Worm (Caenorhabditis elegans) whole organism, L4 larva: ENCODE results near the gene K09H11.15.

Source experiments
- F10B5.3 ChIP-seq: sonication (generic microtip); optimal IDR thresholded peaks from 2 replicates; lab custom pipeline; 2016; ENCODE audit warnings: mild to moderate bottlenecking, missing genetic modification characterization, missing compliant biosample characterization
- F26F4.8 ChIP-seq: fragments of 200-800 bp; sonication (Bioruptor generic); conservative IDR thresholded peaks from 2 replicates; pipeline ENCODE4 v1.3.6; 2022; ENCODE audit warnings: missing genetic modification characterization, missing compliant biosample characterization
- F37D6.2 ChIP-seq: sonication (generic microtip); optimal IDR thresholded peaks from 2 replicates; lab custom pipeline; 2016; ENCODE audit warnings: mild to moderate bottlenecking, missing genetic modification characterization, missing compliant biosample characterization
- F44E2.7 ChIP-seq: fragments of 200-800 bp; sonication (Bioruptor generic); IDR thresholded peaks from 2 replicates; pipeline ENCODE4 v2.1.2; 2022; ENCODE audit warnings: missing genetic modification characterization, missing compliant biosample characterization
- T26A8.4 ChIP-seq: fragments of 200-800 bp; sonication (Bioruptor generic); IDR thresholded peaks from 2 replicates; pipeline ENCODE4 v1.3.6; 2022; ENCODE audit warnings: missing genetic modification characterization, missing compliant biosample characterization
- Y5F2A.4 ChIP-seq: fragments of 200-800 bp; sonication (Bioruptor generic); optimal IDR thresholded peaks from 2 replicates; lab custom pipeline; 2018; ENCODE audit warnings: mild to moderate bottlenecking, missing genetic modification characterization, missing compliant biosample characterization
- Y75B8A.6 ChIP-seq: fragments of 200-800 bp; sonication (Bioruptor generic); IDR thresholded peaks from 2 replicates; pipeline ENCODE4 v1.3.6; 2022; ENCODE audit warnings: missing genetic modification reagents, missing genetic modification characterization, missing compliant biosample characterization
- ZK337.2 ChIP-seq: fragments of 200-800 bp; sonication (Bioruptor generic); IDR thresholded peaks from 2 replicates; pipeline ENCODE4 v1.3.6; 2022; ENCODE audit warnings: missing genetic modification reagents, missing genetic modification characterization, missing compliant biosample characterization
- aha-1 ChIP-seq: fragments of 150-350 bp; peaks from one replicate; lab custom pipeline; 2014; ENCODE audit warnings: missing biosample characterization, missing genetic modification characterization
- ama-1 ChIP-seq: fragments of 150-350 bp; optimal IDR thresholded peaks from 2 replicates; lab custom pipeline; 2014; ENCODE audit warnings: inconsistent platforms, mixed read lengths
- arid-1 ChIP-seq: fragments of 200-800 bp; sonication (Bioruptor generic); conservative IDR thresholded peaks from 2 replicates; pipeline ENCODE4 v1.3.6; 2022; ENCODE audit warnings: missing genetic modification reagents, missing genetic modification characterization, missing compliant biosample characterization
- ceh-28 ChIP-seq: fragments of 150-350 bp; optimal IDR thresholded peaks from 2 replicates; lab custom pipeline; 2014; ENCODE audit warnings: missing biosample characterization, missing genetic modification reagents, missing genetic modification characterization
- ceh-32 ChIP-seq: sonication (generic microtip); optimal IDR thresholded peaks from 2 replicates; lab custom pipeline; 2016; ENCODE audit warnings: mild to moderate bottlenecking, missing genetic modification characterization, missing compliant biosample characterization; ENCODE audit not compliant: poor library complexity
- ceh-44 ChIP-seq: fragments of 200-800 bp; sonication (Bioruptor generic); IDR thresholded peaks from 2 replicates; pipeline ENCODE4 v1.3.6; 2022; ENCODE audit warnings: missing genetic modification reagents, missing genetic modification characterization, missing compliant biosample characterization
- cey-2 ChIP-seq: sonication (generic microtip); optimal IDR thresholded peaks from 3 replicates; lab custom pipeline; 2017; ENCODE audit warnings: missing genetic modification characterization, mild to moderate bottlenecking, missing compliant biosample characterization, antibody characterized with exemption, borderline replicate concordance; ENCODE audit not compliant: insufficient read depth
- ctbp-1 ChIP-seq: fragments of 200-800 bp; sonication (Bioruptor generic); IDR thresholded peaks from 2 replicates; pipeline ENCODE4 v1.3.6; 2022; ENCODE audit warnings: missing genetic modification reagents, missing genetic modification characterization, missing compliant biosample characterization
- daf-12 ChIP-seq: fragments of 150-350 bp; optimal IDR thresholded peaks from 2 replicates; lab custom pipeline; 2014; ENCODE audit warnings: missing biosample characterization, missing genetic modification reagents, missing genetic modification characterization
- daf-16 ChIP-seq, 3 experiments: sonication (generic microtip); optimal IDR thresholded peaks; 2 replicates each; lab custom pipeline; 2016 to 2017; ENCODE audit warnings: missing genetic modification characterization in 3 of 3, missing genetic modification reagents in 3 of 3, mild to moderate bottlenecking in 2 of 3, missing compliant biosample characterization in 2 of 3, missing biosample characterization in 1 of 3, moderate library complexity in 1 of 3
- daf-8 ChIP-seq: fragments of 200-800 bp; sonication (Bioruptor generic); IDR thresholded peaks from 2 replicates; pipeline ENCODE4 v1.3.6; 2022; ENCODE audit warnings: missing genetic modification characterization, missing compliant biosample characterization
- duxl-1 ChIP-seq: sonication (generic microtip); optimal IDR thresholded peaks from 2 replicates; lab custom pipeline; 2016; ENCODE audit warnings: mild to moderate bottlenecking, missing genetic modification characterization, moderate library complexity, missing compliant biosample characterization; ENCODE audit not compliant: poor library complexity
- egl-43 ChIP-seq: fragments of 200-800 bp; sonication (Bioruptor generic); IDR thresholded peaks from 2 replicates; pipeline ENCODE4 v1.3.6; 2022; ENCODE audit warnings: missing genetic modification reagents, missing genetic modification characterization, missing compliant biosample characterization
- fkh-10 ChIP-seq: fragments of 150-350 bp; optimal IDR thresholded peaks from 2 replicates; lab custom pipeline; 2014; ENCODE audit warnings: missing biosample characterization, missing genetic modification reagents, missing genetic modification characterization
- fos-1 ChIP-seq: fragments of 150-350 bp; optimal IDR thresholded peaks from 2 replicates; lab custom pipeline; 2014; ENCODE audit warnings: missing biosample characterization, missing genetic modification characterization
- hlh-11 ChIP-seq: fragments of 200-800 bp; sonication (Bioruptor generic); optimal IDR thresholded peaks from 2 replicates; lab custom pipeline; 2018; ENCODE audit warnings: mild to moderate bottlenecking, missing genetic modification characterization, missing compliant biosample characterization
- hlh-30 ChIP-seq: sonication (generic microtip); optimal IDR thresholded peaks from 2 replicates; lab custom pipeline; 2017; ENCODE audit warnings: antibody characterized with exemption, mild to moderate bottlenecking, missing genetic modification characterization, missing compliant biosample characterization; ENCODE audit not compliant: insufficient read depth
- hmg-1.1 ChIP-seq: fragments of 200-800 bp; sonication (Bioruptor generic); IDR thresholded peaks from 2 replicates; pipeline ENCODE4 v1.3.6; 2022; ENCODE audit warnings: missing genetic modification reagents, missing genetic modification characterization, missing compliant biosample characterization
- jun-1 ChIP-seq: fragments of 150-350 bp; optimal IDR thresholded peaks from 2 replicates; lab custom pipeline; 2014; ENCODE audit warnings: missing biosample characterization, missing genetic modification reagents, missing genetic modification characterization
- lin-1 ChIP-seq: fragments of 200-800 bp; sonication (Bioruptor generic); IDR thresholded peaks from 2 replicates; pipeline ENCODE4 v1.3.6; 2022; ENCODE audit warnings: missing genetic modification reagents, missing genetic modification characterization, missing compliant biosample characterization
- lin-15B ChIP-seq: fragments of 150-350 bp; sonication (generic microtip); optimal IDR thresholded peaks from 3 replicates; lab custom pipeline; 2014; ENCODE audit warnings: missing biosample characterization, missing genetic modification characterization
- lin-29 ChIP-seq: fragments of 200-800 bp; sonication (Bioruptor generic); IDR thresholded peaks from 2 replicates; pipeline ENCODE4 v1.3.6; 2022; ENCODE audit warnings: missing genetic modification reagents, missing genetic modification characterization, missing compliant biosample characterization
- lin-38 ChIP-seq: fragments of 200-800 bp; sonication (Bioruptor generic); IDR thresholded peaks from 2 replicates; pipeline ENCODE4 v1.3.6; 2022; ENCODE audit warnings: missing genetic modification reagents, missing genetic modification characterization, missing compliant biosample characterization
- lin-39 ChIP-seq: fragments of 150-350 bp; optimal IDR thresholded peaks from 2 replicates; lab custom pipeline; 2014; ENCODE audit warnings: missing biosample characterization, missing genetic modification reagents, missing genetic modification characterization
- lsy-2 ChIP-seq, 2 experiments: fragments of 150-350 bp in 1 of 2; sonication (generic microtip) in 1 of 2; optimal IDR thresholded peaks; 2 replicates each; lab custom pipeline; 2014 to 2017; ENCODE audit warnings: missing biosample characterization in 2 of 2, missing genetic modification characterization in 2 of 2
- mdl-1 ChIP-seq, 2 experiments: fragments of 150-350 bp in 1 of 2; sonication (generic microtip) in 1 of 2; optimal IDR thresholded peaks; 2 replicates each; lab custom pipeline; 2014 to 2017; ENCODE audit warnings: missing biosample characterization in 2 of 2, missing genetic modification characterization in 2 of 2
- nhr-10 ChIP-seq: fragments of 150-350 bp; optimal IDR thresholded peaks from 2 replicates; lab custom pipeline; 2014; ENCODE audit warnings: missing biosample characterization, missing genetic modification characterization
- nhr-102 ChIP-seq: sonication (generic microtip); optimal IDR thresholded peaks from 2 replicates; lab custom pipeline; 2016; ENCODE audit warnings: mild to moderate bottlenecking, missing genetic modification characterization, moderate library complexity, missing compliant biosample characterization
- nhr-11 ChIP-seq: fragments of 150-350 bp; optimal IDR thresholded peaks from 2 replicates; lab custom pipeline; 2014; ENCODE audit warnings: missing biosample characterization, missing genetic modification characterization
- nhr-111 ChIP-seq: fragments of 200-800 bp; sonication (Bioruptor generic); optimal IDR thresholded peaks from 2 replicates; lab custom pipeline; 2018; ENCODE audit warnings: mild to moderate bottlenecking, missing genetic modification characterization, missing compliant biosample characterization
- nhr-42 ChIP-seq: fragments of 200-800 bp; sonication (Bioruptor generic); IDR thresholded peaks from 2 replicates; pipeline ENCODE4 v1.3.6; 2022; ENCODE audit warnings: missing genetic modification characterization, missing compliant biosample characterization
- nhr-48 ChIP-seq: sonication (generic microtip); optimal IDR thresholded peaks from 2 replicates; lab custom pipeline; 2016; ENCODE audit warnings: mild to moderate bottlenecking, missing genetic modification characterization, missing compliant biosample characterization
- php-3 ChIP-seq: fragments of 200-800 bp; sonication (Bioruptor generic); IDR thresholded peaks from 2 replicates; pipeline ENCODE4 v1.3.6; 2022; ENCODE audit warnings: missing genetic modification reagents, missing genetic modification characterization, missing compliant biosample characterization
- saeg-2 ChIP-seq: fragments of 200-800 bp; sonication (Bioruptor generic); IDR thresholded peaks from 2 replicates; pipeline ENCODE4 v1.3.6; 2022; ENCODE audit warnings: missing genetic modification reagents, missing genetic modification characterization, missing compliant biosample characterization
- sdz-12 ChIP-seq: fragments of 200-800 bp; sonication (Bioruptor generic); optimal IDR thresholded peaks from 2 replicates; lab custom pipeline; 2018; ENCODE audit warnings: mild to moderate bottlenecking, missing genetic modification characterization, missing compliant biosample characterization
- skn-1 ChIP-seq: fragments of 150-350 bp; optimal IDR thresholded peaks from 2 replicates; lab custom pipeline; 2014; ENCODE audit warnings: missing biosample characterization, missing genetic modification characterization
- snpc-1.2 ChIP-seq: fragments of 200-800 bp; sonication (Bioruptor generic); IDR thresholded peaks from 2 replicates; pipeline ENCODE4 v1.3.6; 2022; ENCODE audit warnings: missing genetic modification reagents, missing genetic modification characterization, missing compliant biosample characterization
- snpc-4 ChIP-seq: fragments of 150-350 bp; optimal IDR thresholded peaks from 2 replicates; lab custom pipeline; 2014; ENCODE audit warnings: missing biosample characterization, missing genetic modification characterization
- unc-130 ChIP-seq: sonication (generic microtip); optimal IDR thresholded peaks from 2 replicates; lab custom pipeline; 2016; ENCODE audit warnings: missing genetic modification reagents, missing genetic modification characterization, missing compliant biosample characterization
- vab-7 ChIP-seq: fragments of 200-800 bp; sonication (Bioruptor generic); IDR thresholded peaks from 2 replicates; pipeline ENCODE4 v1.3.6; 2022; ENCODE audit warnings: missing genetic modification reagents, missing genetic modification characterization, missing compliant biosample characterization
- zag-1 ChIP-seq: fragments of 150-350 bp; optimal IDR thresholded peaks from 2 replicates; lab custom pipeline; 2014; ENCODE audit warnings: missing biosample characterization, missing genetic modification characterization
- zfp-2 ChIP-seq: sonication (generic microtip); optimal IDR thresholded peaks from 2 replicates; lab custom pipeline; 2016; ENCODE audit warnings: mild to moderate bottlenecking, missing genetic modification characterization, missing compliant biosample characterization
- zip-11 ChIP-seq: fragments of 200-800 bp; sonication (Bioruptor generic); IDR thresholded peaks from 2 replicates; pipeline ENCODE4 v1.3.6; 2022; ENCODE audit warnings: missing genetic modification characterization, missing compliant biosample characterization
- ztf-11 ChIP-seq: fragments of 150-350 bp; optimal IDR thresholded peaks from 2 replicates; lab custom pipeline; 2014; ENCODE audit warnings: missing biosample characterization, missing genetic modification characterization

Gene K09H11.15

ce11 chrV:5779984-5780383, 49.3 kb upstream of the K09H11.15 start (continued):
- no peak for TF ChIP-seq arid-1 (GFP tag; lab: Robert Waterston, UW)
- TF ChIP-seq aha-1 (tag; lab: Kevin White, UChicago), result peak; percentile 52
- TF ChIP-seq ama-1, result no peak
- TF ChIP-seq skn-1 (tag; lab: Kevin White, UChicago), result no peak
- peak; percentile 67 for TF ChIP-seq zip-11
- TF ChIP-seq mdl-1 (tag; optimal IDR thresholded peaks at IDR 0.05; lab: Kevin White, UChicago), result no peak
- no peak for TF ChIP-seq daf-12 (tag; lab: Kevin White, UChicago)
- no peak for TF ChIP-seq snpc-1.2
- no peak for TF ChIP-seq lin-1 (GFP tag; lab: Robert Waterston, UW)
- TF ChIP-seq zag-1 (tag; lab: Kevin White, UChicago), result no peak
- TF ChIP-seq sdz-12, result no peak
- TF ChIP-seq daf-16 (GFP tag; optimal IDR thresholded peaks at IDR 0.05; lab: Kevin White, UChicago), result no peak
- TF ChIP-seq daf-16 (tag; optimal IDR thresholded peaks at IDR 0.05; lab: Kevin White, UChicago), result no peak
- TF ChIP-seq nhr-42 (GFP tag; lab: Robert Waterston, UW), result no peak
- no peak for TF ChIP-seq Y5F2A.4 (GFP tag; lab: Kevin White, UChicago)
- 0 out of 2 replicates have a peak, but pooled peaks have one; percentile 13 for TF ChIP-seq hmg-1.1 (GFP tag; lab: Robert Waterston, UW)
- no peak for TF ChIP-seq egl-43 (GFP tag; lab: Robert Waterston, UW)
- TF ChIP-seq lin-15B (tag; lab: Kevin White, UChicago), result no peak
- no peak for TF ChIP-seq nhr-10 (tag; lab: Kevin White, UChicago)
- no peak for TF ChIP-seq daf-8 (GFP tag; lab: Robert Waterston, UW)
- TF ChIP-seq ceh-44 (GFP tag; lab: Robert Waterston, UW), result no peak
- TF ChIP-seq lin-39 (tag; lab: Kevin White, UChicago), result no peak
- TF ChIP-seq hlh-30 (tag; lab: Kevin White, UChicago), result peak; percentile 10
- no peak for TF ChIP-seq ctbp-1 (GFP tag; lab: Robert Waterston, UW)
- TF ChIP-seq lin-29 (GFP tag; lab: Robert Waterston, UW), result no peak
- TF ChIP-seq vab-7 (GFP tag; lab: Robert Waterston, UW), result no peak
- TF ChIP-seq zfp-2 (tag; lab: Kevin White, UChicago), result no peak
- no peak for TF ChIP-seq duxl-1 (tag; lab: Kevin White, UChicago)
- TF ChIP-seq unc-130, result no peak
- peak in 1 of 2 experiments; percentile 18 for TF ChIP-seq lsy-2 (tag; optimal IDR thresholded peaks at IDR 0.05; lab: Kevin White, UChicago)
- TF ChIP-seq F44E2.7 (GFP tag; lab: Robert Waterston, UW), result no peak
- TF ChIP-seq T26A8.4 (GFP tag; lab: Robert Waterston, UW), result no peak
- TF ChIP-seq saeg-2 (GFP tag; lab: Robert Waterston, UW), result no peak
- no peak for TF ChIP-seq F37D6.2 (tag; lab: Kevin White, UChicago)
- peak; percentile 42 for TF ChIP-seq nhr-11 (tag; lab: Kevin White, UChicago)
- TF ChIP-seq F26F4.8, result no peak
- no peak for TF ChIP-seq Y75B8A.6 (GFP tag; lab: Robert Waterston, UW)
- no peak for TF ChIP-seq ZK337.2
- TF ChIP-seq snpc-4 (tag; lab: Kevin White, UChicago), result no peak
- no peak for TF ChIP-seq nhr-48
- peak; percentile 28 for TF ChIP-seq hlh-11 (tag; lab: Kevin White, UChicago)
- TF ChIP-seq ceh-32 (tag; lab: Kevin White, UChicago), result no peak
- TF ChIP-seq F10B5.3 (tag; lab: Kevin White, UChicago), result no peak
- TF ChIP-seq fos-1, result no peak
- TF ChIP-seq fkh-10 (GFP tag; lab: Kevin White, UChicago), result no peak
- no peak for TF ChIP-seq cey-2 (tag; lab: Kevin White, UChicago)
- TF ChIP-seq lin-38 (GFP tag; lab: Robert Waterston, UW), result no peak
- no peak for TF ChIP-seq jun-1 (tag; lab: Kevin White, UChicago)
- no peak for TF ChIP-seq nhr-111
- no peak for TF ChIP-seq php-3 (GFP tag; lab: Robert Waterston, UW)
- TF ChIP-seq ceh-28 (tag; lab: Kevin White, UChicago), result no peak
- TF ChIP-seq nhr-102, result no peak
- TF ChIP-seq ztf-11 (tag; lab: Kevin White, UChicago), result no peak
